Fruit fly (Drosophila melanogaster) S2 (cell line): Measurements from ENCODE around the gene TwdlX.

ENCODE experiments used
- CG8478 ChIP-seq: fragments of >200 bp; optimal IDR thresholded peaks from 2 replicates; lab custom pipeline; 2018
- CTCF ChIP-seq, 2 experiments: fragments of >200 bp; optimal IDR thresholded peaks; 2 replicates each; lab custom pipeline; 2018

DNA sequence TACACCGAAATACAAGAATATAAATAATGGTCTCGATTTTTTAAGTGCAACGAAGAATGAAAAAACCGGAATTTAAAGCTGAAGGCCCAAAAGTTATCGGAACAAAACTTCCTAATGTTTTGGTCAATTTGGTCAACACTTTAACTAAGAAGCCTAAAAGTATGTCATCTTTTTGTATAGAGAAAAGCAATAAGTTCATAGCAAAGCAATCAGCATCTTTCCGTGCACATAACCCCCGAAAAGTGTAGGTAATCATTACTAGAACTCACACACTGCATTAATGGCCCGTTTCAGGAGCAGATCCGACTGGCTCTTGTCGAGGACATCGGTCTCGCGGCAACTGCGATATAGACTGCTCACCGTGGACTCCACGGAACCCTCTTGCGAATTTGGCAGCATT lies 13.5 kb downstream of the TwdlX start:
- TF ChIP-seq CTCF (optimal IDR thresholded peaks at IDR 0.05; lab: Kevin White, UChicago) (no peak), CG8478 (lab: Kevin White, UChicago) (no peak)
